Worm (Caenorhabditis elegans): Measurements from ENCODE around the gene npp-16.
A peak's percentile ranks its signal among the peaks of the same experiment; 100 is the strongest.

The npp-16 gene

DNA sequence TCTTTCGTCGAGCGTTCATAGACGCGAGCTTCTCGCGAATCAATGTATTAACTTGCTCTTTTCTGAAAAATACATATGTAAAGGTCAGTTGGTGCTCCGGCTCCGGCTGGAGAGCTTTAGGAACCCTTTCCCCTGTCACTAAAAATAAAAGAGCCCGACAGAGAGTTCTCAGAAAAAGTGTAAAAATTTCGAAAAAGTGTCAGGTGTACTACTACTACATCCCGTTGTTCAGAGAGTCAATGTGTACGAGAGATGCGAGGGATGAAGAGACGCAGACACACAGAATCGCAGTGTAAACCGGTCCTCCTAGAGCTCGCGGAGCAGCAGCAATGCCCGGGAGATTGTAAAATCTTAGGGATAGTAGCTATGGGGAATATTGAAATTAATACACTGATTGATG, 26.9 kb downstream of the npp-16 start (continued):
- TF ChIP-seq nhr-84 (tag; optimal IDR thresholded peaks at IDR 0.05) = no peak
- peak; percentile 54 for TF ChIP-seq nhr-47 (tag; optimal IDR thresholded peaks at IDR 0.05)
- no peak for TF ChIP-seq nhr-90 (tag; optimal IDR thresholded peaks at IDR 0.05; ENCODE audit: poor library complexity)
- TF ChIP-seq mab-9 (GFP tag; IDR thresholded peaks at IDR 0.05) = no peak
- TF ChIP-seq lin-13 (GFP tag; optimal IDR thresholded peaks at IDR 0.05) = no peak
- TF ChIP-seq mdl-1 (tag; optimal IDR thresholded peaks at IDR 0.05) = peak in 1 of 2 experiments; percentile 2
- peak; percentile 19 for TF ChIP-seq skn-1 (tag; optimal IDR thresholded peaks at IDR 0.05)
- no peak for TF ChIP-seq fos-1 (tag; optimal IDR thresholded peaks at IDR 0.05)
- no peak for TF ChIP-seq aly-2 (tag; optimal IDR thresholded peaks at IDR 0.05)

DNA sequence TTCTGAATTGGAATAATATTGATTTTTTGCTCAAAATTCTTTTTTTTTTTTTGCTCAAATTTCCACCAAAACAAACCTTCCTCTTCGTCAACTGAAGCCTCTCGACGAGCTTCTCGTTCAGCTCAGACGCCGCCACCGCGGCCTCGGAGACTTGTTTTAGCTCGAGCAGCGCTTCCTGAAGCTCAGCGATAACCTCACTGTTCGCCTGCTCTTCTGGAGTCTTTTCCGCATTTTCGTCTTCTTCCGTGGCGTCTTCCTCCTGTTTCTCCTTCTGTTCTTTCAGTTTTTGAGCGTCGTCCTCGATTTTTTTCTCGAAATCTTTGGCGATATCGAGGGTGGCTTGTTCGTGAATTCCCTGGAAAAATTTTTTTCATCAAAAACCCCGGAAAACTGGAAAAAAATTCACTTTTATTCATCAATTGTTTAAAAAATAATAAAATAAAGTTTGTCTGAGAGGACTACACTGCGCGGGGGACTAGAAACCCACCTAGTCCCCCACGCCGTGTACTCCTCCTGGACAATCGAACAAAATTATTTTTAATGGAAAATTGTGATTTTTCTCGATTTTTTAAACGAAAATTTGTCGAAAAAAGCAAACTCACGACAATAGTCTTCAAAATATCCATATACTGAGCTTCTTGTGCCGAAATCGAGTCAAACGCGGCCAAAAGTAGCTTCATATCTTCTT, 30.5 kb downstream of the npp-16 start:
- peak; percentile 97 for TF ChIP-seq mab-9 (GFP tag; IDR thresholded peaks at IDR 0.05)
- no peak for TF ChIP-seq sptf-1 (tag; optimal IDR thresholded peaks at IDR 0.05)
- peak; percentile 99 for TF ChIP-seq Y116A8C.19 (tag; optimal IDR thresholded peaks at IDR 0.05; ENCODE audit: borderline replicate concordance)
- peak; percentile 100 for TF ChIP-seq fkh-4 (tag; optimal IDR thresholded peaks at IDR 0.05; ENCODE audit: borderline replicate concordance)
- peak; percentile 83 for TF ChIP-seq lin-13 (GFP tag; optimal IDR thresholded peaks at IDR 0.05)
- TF ChIP-seq blmp-1 (tag; optimal IDR thresholded peaks at IDR 0.05) = peak; percentile 60
- peak; percentile 93 for TF ChIP-seq lin-14 (GFP tag; optimal IDR thresholded peaks at IDR 0.05)
- TF ChIP-seq elt-3 (tag; optimal IDR thresholded peaks at IDR 0.05) = peak in 2 of 6 experiments; percentile 48 to 55
- TF ChIP-seq grh-1 (GFP tag; IDR thresholded peaks at IDR 0.05) = peak; percentile 82
- peak; percentile 82 for TF ChIP-seq lin-15B (tag; optimal IDR thresholded peaks at IDR 0.05)
- TF ChIP-seq mef-2 (tag; optimal IDR thresholded peaks at IDR 0.05) = peak; percentile 32
- TF ChIP-seq mdl-1 (tag; optimal IDR thresholded peaks at IDR 0.05) = peak in 1 of 2 experiments; percentile 62
- TF ChIP-seq mep-1 (tag; optimal IDR thresholded peaks at IDR 0.05) = peak; percentile 88
- TF ChIP-seq unc-30 (tag; optimal IDR thresholded peaks at IDR 0.05) = no peak
- TF ChIP-seq pqm-1 (tag; optimal IDR thresholded peaks at IDR 0.05) = no peak
- peak; percentile 79 for TF ChIP-seq aly-2 (tag; optimal IDR thresholded peaks at IDR 0.05)
- TF ChIP-seq aha-1 (tag; optimal IDR thresholded peaks at IDR 0.05) = no peak
- peak; percentile 61 for TF ChIP-seq F16B12.6 (tag; optimal IDR thresholded peaks at IDR 0.05)
- TF ChIP-seq elt-2 (tag; optimal IDR thresholded peaks at IDR 0.05) = peak; percentile 90
- peak; percentile 60 for TF ChIP-seq zag-1 (tag; optimal IDR thresholded peaks at IDR 0.05)
- peak; percentile 22 for TF ChIP-seq nhr-84 (tag; optimal IDR thresholded peaks at IDR 0.05)
- TF ChIP-seq zip-4 (GFP tag; optimal IDR thresholded peaks at IDR 0.05) = peak; percentile 91
- no peak for TF ChIP-seq nhr-28 (tag; optimal IDR thresholded peaks at IDR 0.05)
- peak; percentile 98 for TF ChIP-seq nhr-71 (tag; optimal IDR thresholded peaks at IDR 0.05)
- TF ChIP-seq nhr-11 (tag; optimal IDR thresholded peaks at IDR 0.05) = peak; percentile 64
- TF ChIP-seq C04F5.9 (tag; optimal IDR thresholded peaks at IDR 0.05) = peak; percentile 98
- TF ChIP-seq efl-3 (GFP tag; optimal IDR thresholded peaks at IDR 0.05) = peak; percentile 99
- peak; percentile 99 for TF ChIP-seq nhr-85 (tag)
- no peak for TF ChIP-seq ces-1 (GFP tag; optimal IDR thresholded peaks at IDR 0.05)
- TF ChIP-seq efl-1 (optimal IDR thresholded peaks at IDR 0.05) = peak; percentile 77 to 84
- peak; percentile 82 to 97 for TF ChIP-seq efl-1 (GFP tag; optimal IDR thresholded peaks at IDR 0.05 in 1 of 2)
- TF ChIP-seq fos-1 (tag; optimal IDR thresholded peaks at IDR 0.05) = peak; percentile 66
- TF ChIP-seq ceh-8 (GFP tag; optimal IDR thresholded peaks at IDR 0.05) = peak; percentile 95
- TF ChIP-seq unc-62 (GFP tag; optimal IDR thresholded peaks at IDR 0.05) = no peak
- peak; percentile 3 for TF ChIP-seq nhr-237 (tag; optimal IDR thresholded peaks at IDR 0.05)
- no peak for TF ChIP-seq egl-27 (tag; optimal IDR thresholded peaks at IDR 0.05)
- no peak for TF ChIP-seq ets-5 (GFP tag; IDR thresholded peaks at IDR 0.05)
- peak; percentile 100 for TF ChIP-seq ceh-90 (tag; optimal IDR thresholded peaks at IDR 0.05)
- TF ChIP-seq unc-86 (tag; optimal IDR thresholded peaks at IDR 0.05) = peak; percentile 96
- TF ChIP-seq pax-3 (tag; optimal IDR thresholded peaks at IDR 0.05) = peak; percentile 99
- TF ChIP-seq rnt-1 (tag; optimal IDR thresholded peaks at IDR 0.05) = peak; percentile 100
- no peak for TF ChIP-seq tlp-1 (tag; optimal IDR thresholded peaks at IDR 0.05)
- TF ChIP-seq C16A3.4 (tag; optimal IDR thresholded peaks at IDR 0.05) = peak; percentile 66
- TF ChIP-seq dpl-1 (GFP tag; optimal IDR thresholded peaks at IDR 0.05) = peak; percentile 69 to 80 (median 80)
- peak; percentile 81 for TF ChIP-seq snpc-4 (tag; optimal IDR thresholded peaks at IDR 0.05)
- TF ChIP-seq skn-1 (tag; optimal IDR thresholded peaks at IDR 0.05) = peak; percentile 70
- no peak for TF ChIP-seq nhr-76 (tag; optimal IDR thresholded peaks at IDR 0.05)

Data from whole organism, L1 larva.